Worm (Caenorhabditis elegans): ENCODE data around the gene R07E5.4.

The R07E5.4 gene

DNA sequence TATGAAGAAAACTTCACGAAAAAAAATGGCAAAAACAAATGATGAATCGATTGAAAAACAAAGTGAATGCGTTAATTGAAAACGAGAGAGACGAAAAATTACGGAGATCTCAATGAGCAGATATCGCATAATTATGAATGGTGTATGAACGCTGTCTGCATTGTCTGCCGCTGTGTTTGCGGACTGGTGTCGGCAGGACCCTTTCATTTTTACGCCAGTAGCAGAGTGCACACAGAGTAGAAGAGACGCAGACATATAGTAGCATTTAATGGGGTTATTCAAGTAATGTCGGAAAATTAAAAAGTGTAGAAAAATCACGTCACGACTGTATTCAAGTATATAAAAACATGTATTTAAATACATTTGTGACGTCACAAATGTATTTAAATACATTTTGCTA lies 13.8 kb upstream of the R07E5.4 start:
- TF ChIP-seq mes-2 (tag; optimal IDR thresholded peaks at IDR 0.05; ENCODE audit: poor library complexity, severe bottlenecking): peak; percentile 65
- no peak for TF ChIP-seq dmd-9 (GFP tag; IDR thresholded peaks at IDR 0.05)

DNA sequence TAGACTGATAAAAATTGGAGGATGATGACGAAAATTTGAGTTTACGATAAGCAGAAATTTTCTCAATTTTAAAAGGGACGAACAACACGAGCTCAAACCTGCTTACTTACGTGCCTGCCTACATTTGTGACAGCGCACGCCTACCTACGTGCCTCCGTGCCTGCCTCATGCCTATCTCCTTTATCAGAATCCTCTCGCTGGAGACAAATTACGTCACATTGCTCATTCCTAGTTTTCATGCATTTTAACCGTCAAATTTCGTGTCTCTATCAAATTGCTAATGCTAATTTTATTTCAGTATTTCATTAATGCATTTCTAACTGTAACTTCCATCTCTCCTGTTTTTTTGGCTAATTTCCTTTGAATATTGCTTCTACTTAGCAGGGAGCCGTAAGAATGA lies 13.3 kb upstream of the R07E5.4 start, which contains the start of gene pals-27:
Gene pals-27 (plus strand): TSS at position 301 of the 400 bp plus-strand sequence.
- no peak for TF ChIP-seq duxl-1 (tag; optimal IDR thresholded peaks at IDR 0.05; ENCODE audit: poor library complexity)
- TF ChIP-seq ama-1 (optimal IDR thresholded peaks at IDR 0.05): no peak
- no peak for TF ChIP-seq attf-4 (tag; optimal IDR thresholded peaks at IDR 0.05)

DNA sequence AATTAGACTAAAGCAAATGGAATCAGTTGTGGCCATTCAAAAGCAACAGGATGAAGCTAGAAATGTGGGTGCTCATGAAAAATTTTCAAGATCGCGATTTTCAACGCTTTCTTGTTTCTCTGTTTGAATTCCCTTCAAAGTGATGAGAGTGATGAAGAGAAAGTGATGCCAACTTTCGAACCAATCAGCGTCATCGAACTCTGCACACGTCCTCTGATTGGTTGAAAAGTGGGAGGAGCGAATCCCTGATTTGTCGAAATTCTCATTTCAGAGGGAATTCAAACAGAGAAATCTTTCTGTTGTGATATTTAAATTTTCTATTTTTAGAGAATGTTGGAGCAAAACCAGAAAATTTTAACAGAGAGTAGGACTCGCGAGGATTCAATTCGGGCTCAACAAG lies 12.5 kb upstream of the R07E5.4 start:
- TF ChIP-seq F37D6.2 (tag; optimal IDR thresholded peaks at IDR 0.05): no peak
- TF ChIP-seq ces-1 (GFP tag; optimal IDR thresholded peaks at IDR 0.05): no peak
- peak; percentile 87 for TF ChIP-seq aha-1 (tag)

ce11 chrIII:4384487-4384886 lies 10.1 kb upstream of the R07E5.4 start, which contains the start of gene pals-28:
Gene pals-28, plus strand, starts transcription at chrIII:4384787.
- TF ChIP-seq nhr-42 (GFP tag; IDR thresholded peaks at IDR 0.05): no peak
- TF ChIP-seq lin-13 (GFP tag; optimal IDR thresholded peaks at IDR 0.05): no peak
- no peak for TF ChIP-seq R02D3.7 (tag; optimal IDR thresholded peaks at IDR 0.05)
- TF ChIP-seq set-16 (GFP tag; IDR thresholded peaks at IDR 0.05): no peak
- no peak for TF ChIP-seq sdz-12 (GFP tag; optimal IDR thresholded peaks at IDR 0.05)
- no peak for TF ChIP-seq gei-8 (GFP tag; optimal IDR thresholded peaks at IDR 0.05)
- TF ChIP-seq ama-1 (optimal IDR thresholded peaks at IDR 0.05): no peak
- no peak for TF ChIP-seq spr-1 (tag; optimal IDR thresholded peaks at IDR 0.05)
- no peak for TF ChIP-seq F49E8.2 (tag; optimal IDR thresholded peaks at IDR 0.05; ENCODE audit: borderline replicate concordance)
- TF ChIP-seq F37D6.2 (tag; optimal IDR thresholded peaks at IDR 0.05): no peak
- no peak for TF ChIP-seq nhr-41 (GFP tag; IDR thresholded peaks at IDR 0.05)
- TF ChIP-seq ctbp-1 (GFP tag; IDR thresholded peaks at IDR 0.05): no peak

DNA sequence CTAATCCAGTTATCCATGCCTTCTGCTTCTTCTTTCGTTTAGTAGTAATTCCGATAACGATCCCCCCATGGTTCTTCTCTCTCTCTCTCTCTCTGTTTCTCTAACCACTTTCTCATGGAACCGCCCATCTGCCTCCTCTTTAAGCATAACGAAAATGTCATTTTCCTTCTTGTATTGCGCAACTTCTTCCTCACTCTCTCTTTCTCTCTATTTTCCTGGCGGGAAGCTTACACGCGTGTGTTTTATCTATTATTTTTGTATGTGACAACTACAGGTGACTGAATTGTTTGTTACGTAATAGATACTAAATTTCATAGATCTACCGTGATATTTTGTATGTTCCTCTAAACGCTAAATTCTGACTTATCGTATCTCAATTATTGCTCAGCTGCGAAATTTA lies 4.2 kb upstream of the R07E5.4 start:
- TF ChIP-seq dpl-1 (GFP tag; optimal IDR thresholded peaks at IDR 0.05) (no peak), zfp-2 (tag; optimal IDR thresholded peaks at IDR 0.05) (no peak), ZK546.5 (tag; optimal IDR thresholded peaks at IDR 0.05) (no peak), daf-16 (GFP tag; optimal IDR thresholded peaks at IDR 0.05) (no peak), daf-16 (tag; optimal IDR thresholded peaks at IDR 0.05) (no peak), unc-39 (tag; optimal IDR thresholded peaks at IDR 0.05) (no peak), nhr-25 (tag; optimal IDR thresholded peaks at IDR 0.05; ENCODE audit: borderline replicate concordance, insufficient read depth) (no peak), tag-97 (GFP tag; IDR thresholded peaks at IDR 0.05) (no peak), F49E8.2 (tag; optimal IDR thresholded peaks at IDR 0.05; ENCODE audit: borderline replicate concordance) (no peak), spr-1 (tag; optimal IDR thresholded peaks at IDR 0.05) (no peak), nhr-41 (GFP tag; IDR thresholded peaks at IDR 0.05) (no peak), sdz-12 (GFP tag; optimal IDR thresholded peaks at IDR 0.05) (no peak)

DNA sequence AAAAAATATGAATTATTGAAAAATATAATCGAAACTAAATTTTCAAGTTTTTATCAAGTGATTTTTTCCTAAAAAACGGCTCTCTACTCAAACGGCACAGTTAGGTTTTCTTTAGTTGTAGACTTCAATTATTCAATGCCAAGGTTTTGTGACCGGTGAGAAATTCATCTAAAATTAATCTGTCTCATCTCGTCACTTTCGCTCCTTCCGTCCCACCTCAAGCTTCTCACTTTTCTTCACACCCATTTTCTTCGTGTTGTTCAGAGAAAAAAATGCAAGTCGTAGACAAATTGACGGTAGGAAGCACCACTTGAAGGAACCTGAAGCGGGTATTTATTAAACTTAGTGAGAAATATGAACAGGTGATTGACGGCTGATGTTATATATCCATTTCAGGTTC lies 3.3 kb upstream of the R07E5.4 start:
- no peak for TF ChIP-seq php-3 (GFP tag; IDR thresholded peaks at IDR 0.05)
- no peak for TF ChIP-seq mxl-2 (GFP tag; conservative IDR thresholded peaks at IDR 0.05)
- no peak for TF ChIP-seq F37D6.2 (tag; optimal IDR thresholded peaks at IDR 0.05)
- no peak for TF ChIP-seq daf-8 (GFP tag; IDR thresholded peaks at IDR 0.05)
- TF ChIP-seq pqm-1 (tag; optimal IDR thresholded peaks at IDR 0.05): no peak
- TF ChIP-seq lin-1 (GFP tag; IDR thresholded peaks at IDR 0.05): no peak
- no peak for TF ChIP-seq snpc-4 (tag; optimal IDR thresholded peaks at IDR 0.05)
